Worm (Caenorhabditis elegans) whole organism, early embryonic: ENCODE data around the gene math-21.
"Not testable (repeated sequence)": the region's sequence is repeated elsewhere in the genome, so short reads cannot be mapped to it uniquely, and the experiment has no call there.

ENCODE experiments used
- B0310.2 ChIP-seq: sonication (generic microtip); optimal IDR thresholded peaks from 2 replicates; lab custom pipeline; 2016; ENCODE audit warnings: mild to moderate bottlenecking, missing genetic modification characterization, missing compliant biosample characterization
- F13C5.2 ChIP-seq: sonication (generic microtip); optimal IDR thresholded peaks from 2 replicates; lab custom pipeline; 2017; ENCODE audit warnings: mild to moderate bottlenecking, missing genetic modification characterization, inconsistent platforms, missing compliant biosample characterization
- aly-1 ChIP-seq: sonication (generic microtip); optimal IDR thresholded peaks from 2 replicates; lab custom pipeline; 2016; ENCODE audit warnings: missing genetic modification characterization, missing compliant biosample characterization
- ama-1 ChIP-seq: fragments of 150-350 bp; optimal IDR thresholded peaks from 2 replicates; lab custom pipeline; 2014
- ceh-13 ChIP-seq: fragments of 200-800 bp; sonication (Bioruptor generic); optimal IDR thresholded peaks from 2 replicates; lab custom pipeline; 2018; ENCODE audit warnings: mild to moderate bottlenecking, missing genetic modification characterization, missing compliant biosample characterization
- ceh-36 ChIP-seq: sonication (generic microtip); optimal IDR thresholded peaks from 2 replicates; lab custom pipeline; 2016; ENCODE audit warnings: missing genetic modification characterization, inconsistent platforms, missing compliant biosample characterization
- ets-7 ChIP-seq: sonication (generic microtip); optimal IDR thresholded peaks from 2 replicates; lab custom pipeline; 2016; ENCODE audit warnings: missing genotype, missing genetic modification characterization, missing compliant biosample characterization
- flt-1 ChIP-seq: fragments of 200-800 bp; sonication (Bioruptor generic); IDR thresholded peaks from 2 replicates; pipeline ENCODE4 v1.3.6; 2022; ENCODE audit warnings: missing genetic modification characterization, missing compliant biosample characterization
- hmbx-1 ChIP-seq: sonication (generic microtip); optimal IDR thresholded peaks from 2 replicates; lab custom pipeline; 2016; ENCODE audit warnings: mild to moderate bottlenecking, missing genetic modification characterization, missing compliant biosample characterization
- hmg-4 ChIP-seq: fragments of 200-800 bp; sonication (Bioruptor generic); optimal IDR thresholded peaks from 2 replicates; lab custom pipeline; 2018; ENCODE audit warnings: mild to moderate bottlenecking, missing genetic modification characterization, missing compliant biosample characterization
- hnd-1 ChIP-seq: sonication (generic microtip); optimal IDR thresholded peaks from 2 replicates; lab custom pipeline; 2016; ENCODE audit warnings: missing genetic modification characterization, missing compliant biosample characterization
- pes-1 ChIP-seq: fragments of 200-800 bp; sonication (Bioruptor generic); IDR thresholded peaks from 2 replicates; pipeline ENCODE4 v1.3.6; 2022; ENCODE audit warnings: missing genetic modification reagents, missing genetic modification characterization, missing compliant biosample characterization
- scrt-1 ChIP-seq: fragments of 200-800 bp; sonication (Bioruptor generic); IDR thresholded peaks from 2 replicates; pipeline ENCODE4 v1.3.6; 2022; ENCODE audit warnings: missing genetic modification characterization, missing compliant biosample characterization
- sea-1 ChIP-seq: fragments of 200-800 bp; sonication (Bioruptor generic); conservative IDR thresholded peaks from 2 replicates; pipeline ENCODE4 v1.3.6; 2022; ENCODE audit warnings: missing genetic modification characterization, missing compliant biosample characterization
- tbx-11 ChIP-seq: fragments of 200-800 bp; sonication (Bioruptor generic); IDR thresholded peaks from 2 replicates; pipeline ENCODE4 v1.3.6; 2022; ENCODE audit warnings: missing genetic modification characterization, missing compliant biosample characterization
- tbx-37 ChIP-seq: fragments of 200-800 bp; sonication (Bioruptor generic); conservative IDR thresholded peaks from 2 replicates; pipeline ENCODE4 v1.3.6; 2022; ENCODE audit warnings: missing genetic modification reagents, missing genetic modification characterization, missing compliant biosample characterization
- tra-4 ChIP-seq: sonication (generic microtip); optimal IDR thresholded peaks from 2 replicates; lab custom pipeline; 2017; ENCODE audit warnings: missing genetic modification characterization, missing compliant biosample characterization

math-21 gene

DNA sequence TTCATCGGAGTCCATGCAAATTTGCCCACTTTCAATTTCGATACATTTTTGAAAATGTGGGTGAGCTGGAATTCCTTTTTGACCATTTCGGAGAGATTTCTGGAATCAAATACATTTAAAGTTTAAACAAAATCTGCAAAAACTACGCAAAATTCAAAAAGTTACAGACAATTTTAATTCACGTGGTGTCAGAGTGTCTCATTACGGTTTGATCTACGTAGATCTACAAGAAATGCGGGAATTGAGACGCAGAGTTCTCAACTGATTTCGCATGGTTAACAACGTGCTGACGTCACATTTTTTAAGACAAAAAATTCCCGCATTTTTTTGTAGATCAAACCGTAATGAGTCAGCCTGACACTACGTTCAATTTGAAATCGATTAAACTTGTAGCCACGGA, 32.7 kb downstream of the math-21 start, which contains the start of gene bath-21:
TSS of gene bath-21 (minus strand) at position 101 of the 400 bp plus-strand sequence.
- TF ChIP-seq aly-1 (tag; lab: Kevin White, UChicago): no peak
- no peak for TF ChIP-seq hmbx-1 (tag; lab: Kevin White, UChicago)
- no peak for TF ChIP-seq ets-7 (tag; lab: Kevin White, UChicago)
- no peak for TF ChIP-seq F13C5.2
- no peak for TF ChIP-seq tra-4 (tag; lab: Kevin White, UChicago)
- no peak for TF ChIP-seq ceh-36 (tag; lab: Kevin White, UChicago)
- TF ChIP-seq B0310.2 (tag; lab: Kevin White, UChicago): no peak
- TF ChIP-seq flt-1: no peak
- TF ChIP-seq pes-1: no peak

DNA sequence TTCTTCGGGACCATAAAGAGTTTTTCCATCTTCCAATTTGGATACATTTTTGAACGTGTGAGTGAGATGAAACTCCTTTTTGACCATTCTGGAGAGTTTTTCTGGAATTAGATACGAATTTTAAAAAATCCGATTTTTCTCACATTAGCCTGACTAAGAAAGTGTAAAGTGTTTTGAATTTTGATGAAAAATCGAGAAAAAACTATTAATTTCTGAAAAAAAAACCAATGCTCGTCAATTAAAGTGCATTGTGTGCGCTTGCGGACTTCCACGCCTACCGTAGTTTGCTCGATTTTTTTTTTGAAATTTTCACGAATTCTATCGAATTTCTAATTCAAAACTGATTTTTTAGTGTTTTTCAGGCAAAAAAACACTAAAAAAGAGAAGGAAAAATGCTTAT, 34.9 kb downstream of the math-21 start, which contains the start of gene bath-1:
TSS of gene bath-1 (minus strand) at position 101 of the 400 bp plus-strand sequence.
- no peak for TF ChIP-seq tra-4 (tag; lab: Kevin White, UChicago)
- TF ChIP-seq ets-7 (tag; lab: Kevin White, UChicago): no peak
- TF ChIP-seq hnd-1: no peak
- TF ChIP-seq sea-1 (GFP tag; lab: Robert Waterston, UW): no peak
- no peak for TF ChIP-seq hmbx-1 (tag; lab: Kevin White, UChicago)
- no peak for TF ChIP-seq aly-1 (tag; lab: Kevin White, UChicago)
- TF ChIP-seq pes-1: no peak
- TF ChIP-seq B0310.2 (tag; lab: Kevin White, UChicago): no peak
- no peak for TF ChIP-seq scrt-1 (GFP tag; lab: Robert Waterston, UW)
- no peak for TF ChIP-seq hmg-4 (GFP tag; lab: Kevin White, UChicago)
- no peak for TF ChIP-seq ama-1 (lab: Kevin White, UChicago)
- TF ChIP-seq tbx-37: no peak

DNA sequence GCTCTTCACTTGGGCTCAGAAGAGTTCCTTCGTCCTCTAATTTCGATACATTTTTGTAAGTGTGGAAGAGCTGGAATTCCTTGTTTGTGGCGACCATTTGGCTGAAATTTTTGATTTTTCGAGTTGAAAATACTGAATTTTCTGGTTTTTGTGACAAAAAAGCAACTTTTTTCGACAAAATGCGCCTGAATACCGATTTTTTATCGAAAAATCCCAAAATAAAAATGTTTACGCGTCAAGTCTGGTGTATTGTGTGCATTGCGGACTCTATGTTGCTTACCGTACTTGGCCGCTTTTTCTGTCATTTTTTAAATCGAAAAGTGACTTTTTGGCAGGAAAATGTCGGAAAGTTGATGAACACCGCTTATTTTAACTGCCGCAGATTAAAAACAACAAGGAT, 36.5 kb downstream of the math-21 start, which contains the start of gene bath-3:
TSS of gene bath-3 (minus strand) at position 101 of the 400 bp plus-strand sequence.
- TF ChIP-seq F13C5.2: no peak
- no peak for TF ChIP-seq sea-1 (GFP tag; lab: Robert Waterston, UW)
- TF ChIP-seq ama-1 (lab: Kevin White, UChicago): no peak
- TF ChIP-seq hmbx-1 (tag; lab: Kevin White, UChicago): no peak
- no peak for TF ChIP-seq tbx-11 (GFP tag; lab: Robert Waterston, UW)
- no peak for TF ChIP-seq aly-1 (tag; lab: Kevin White, UChicago)
- TF ChIP-seq ceh-13 (GFP tag; lab: Kevin White, UChicago): no peak
- no peak for TF ChIP-seq ets-7 (tag; lab: Kevin White, UChicago)
- TF ChIP-seq pes-1: no peak
- TF ChIP-seq tbx-37: no peak

DNA sequence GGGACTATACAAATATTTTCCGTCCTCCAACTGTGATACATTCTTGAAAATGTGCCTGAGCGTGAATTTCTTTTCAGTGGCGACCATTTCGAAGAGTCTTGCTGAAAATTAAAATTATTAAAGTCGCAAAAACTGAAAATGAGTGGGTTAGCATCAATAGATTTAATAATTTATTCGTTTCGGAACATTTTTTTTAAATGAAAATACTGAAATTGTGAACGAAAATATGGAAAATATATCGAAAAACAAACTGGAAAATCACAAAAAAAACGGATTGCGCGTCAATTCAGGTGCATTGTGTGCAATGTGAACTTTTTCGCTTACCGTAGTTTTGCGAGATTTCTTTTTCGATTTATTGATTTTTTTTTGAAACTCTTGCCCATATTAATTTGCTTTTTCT, 38.0 kb downstream of the math-21 start, which contains the start of gene bath-5:
TSS of gene bath-5 (minus strand) at position 101 of the 400 bp plus-strand sequence.
- TF ChIP-seq pes-1 (no peak), aly-1 (tag; lab: Kevin White, UChicago) (no peak), ets-7 (tag; lab: Kevin White, UChicago) (no peak), ceh-36 (tag; lab: Kevin White, UChicago) (no peak), tra-4 (tag; lab: Kevin White, UChicago) (no peak), sea-1 (GFP tag; lab: Robert Waterston, UW) (no peak), scrt-1 (GFP tag; lab: Robert Waterston, UW) (no peak), flt-1 (no peak), hmbx-1 (tag; lab: Kevin White, UChicago) (no peak), ceh-13 (GFP tag; lab: Kevin White, UChicago) (no peak), ama-1 (lab: Kevin White, UChicago) (no peak), hmg-4 (GFP tag; lab: Kevin White, UChicago) (no peak), tbx-11 (GFP tag; lab: Robert Waterston, UW) (no peak), F13C5.2 (no peak), tbx-37 (no peak), hnd-1 (no peak), B0310.2 (tag; lab: Kevin White, UChicago) (no peak)

DNA sequence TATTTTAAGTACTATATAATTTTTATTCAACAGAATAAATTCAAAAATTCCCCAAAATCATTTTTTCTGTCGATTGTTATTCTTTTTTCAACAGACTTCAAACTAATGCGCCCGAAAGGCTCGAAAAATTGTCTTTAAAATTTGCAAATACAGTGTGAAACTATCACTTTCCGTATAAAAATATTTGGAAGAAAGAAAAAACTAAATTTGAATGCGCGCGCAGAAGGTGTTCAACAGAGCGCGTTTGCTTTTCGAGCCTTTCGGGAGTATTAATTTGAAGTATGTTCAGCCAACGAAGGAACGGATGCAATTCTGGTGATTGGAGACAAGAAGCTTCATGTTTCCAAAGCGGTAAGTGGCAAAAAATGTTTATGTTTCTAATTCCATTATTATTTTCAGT, 38.4 kb downstream of the math-21 start, which contains the start of gene btb-4:
TSS of gene btb-4 (plus strand) at position 35 of the 400 bp plus-strand sequence.
- TF ChIP-seq flt-1; ets-7 (tag; lab: Kevin White, UChicago); tra-4 (tag; lab: Kevin White, UChicago): not testable (repeated sequence)

DNA sequence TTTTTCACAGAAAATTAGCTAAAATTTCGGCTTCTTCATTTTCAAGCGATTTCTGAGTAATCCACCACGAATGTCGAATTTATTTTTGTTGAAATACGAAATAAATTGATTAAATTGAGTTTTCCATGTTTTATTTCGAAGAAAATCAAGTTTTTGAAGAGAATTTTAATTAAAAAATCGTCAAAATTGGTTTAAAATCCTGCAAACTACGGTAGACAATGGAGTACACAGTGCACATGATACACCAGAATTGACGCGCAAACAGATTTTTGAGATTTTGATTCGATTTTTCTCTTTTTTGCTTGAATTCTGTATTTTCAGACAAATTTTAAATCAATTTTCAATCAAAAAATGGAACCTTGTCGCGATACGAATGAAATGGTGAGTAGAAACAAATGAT, 39.4 kb downstream of the math-21 start, which contains the start of gene F59H6.14:
TSS of gene F59H6.14 (plus strand) at position 301 of the 400 bp plus-strand sequence.
- TF ChIP-seq B0310.2 (tag; lab: Kevin White, UChicago) (no peak), ceh-36 (tag; lab: Kevin White, UChicago) (no peak), tbx-11 (GFP tag; lab: Robert Waterston, UW) (no peak), ama-1 (lab: Kevin White, UChicago) (no peak)

DNA sequence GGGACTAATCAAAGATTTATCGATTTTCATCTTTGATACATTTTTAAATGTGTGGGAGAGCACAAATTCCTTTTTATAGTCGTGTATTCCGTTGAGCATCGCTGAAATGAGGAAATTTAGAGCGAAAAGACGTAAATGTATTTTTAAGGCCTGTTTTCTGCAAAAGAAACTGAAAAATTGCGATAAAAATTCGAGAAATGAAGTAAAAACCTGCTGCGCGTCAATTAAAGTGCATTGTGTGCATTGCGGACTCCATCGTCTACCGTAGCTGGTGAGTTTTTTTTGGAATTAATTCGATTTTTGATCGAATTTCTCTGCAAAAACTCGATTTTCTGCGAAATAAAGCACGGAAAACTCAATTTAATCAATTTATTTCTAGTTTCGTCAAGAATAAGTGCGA, 45.5 kb downstream of the math-21 start, which contains the start of gene bath-19:
TSS of gene bath-19 (minus strand) at position 101 of the 400 bp plus-strand sequence.
- TF ChIP-seq hmg-4 (GFP tag; lab: Kevin White, UChicago) (no peak), hnd-1 (no peak), tbx-37 (no peak), pes-1 (no peak), ceh-13 (GFP tag; lab: Kevin White, UChicago) (no peak), tbx-11 (GFP tag; lab: Robert Waterston, UW) (no peak)

DNA sequence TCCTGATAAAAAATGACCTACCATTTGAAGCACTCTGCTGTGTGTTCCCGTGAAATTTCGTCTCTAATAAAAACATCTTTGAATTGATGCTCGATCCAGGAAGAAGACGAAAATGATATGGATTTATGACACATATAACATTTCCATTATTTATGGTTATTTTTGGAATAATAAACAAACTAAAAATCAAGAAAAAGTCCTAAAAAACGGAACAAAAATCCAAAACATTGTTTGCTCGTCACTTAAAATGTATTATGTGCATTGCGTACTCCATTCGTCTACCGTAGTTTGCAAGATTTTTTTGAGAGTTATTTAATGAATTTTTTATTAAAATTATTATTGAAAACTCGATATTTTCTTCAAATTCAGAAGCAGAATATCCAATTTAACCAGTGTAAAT, 48.6 kb downstream of the math-21 start, which contains the start of gene bath-20:
TSS of gene bath-20 (minus strand) at position 101 of the 400 bp plus-strand sequence.
- TF ChIP-seq tra-4 (tag; lab: Kevin White, UChicago) (no peak), ceh-36 (tag; lab: Kevin White, UChicago) (no peak), sea-1 (GFP tag; lab: Robert Waterston, UW) (no peak), ama-1 (lab: Kevin White, UChicago) (no peak), aly-1 (tag; lab: Kevin White, UChicago) (no peak), hmbx-1 (tag; lab: Kevin White, UChicago) (no peak), B0310.2 (tag; lab: Kevin White, UChicago) (no peak), tbx-37 (no peak), tbx-11 (GFP tag; lab: Robert Waterston, UW) (no peak), flt-1 (no peak), ceh-13 (GFP tag; lab: Kevin White, UChicago) (no peak), hnd-1 (no peak), pes-1 (no peak), hmg-4 (GFP tag; lab: Kevin White, UChicago) (no peak)
